Fruit fly (Drosophila melanogaster): ENCODE results near the gene Xport-A.

Gene Xport-A

DNA sequence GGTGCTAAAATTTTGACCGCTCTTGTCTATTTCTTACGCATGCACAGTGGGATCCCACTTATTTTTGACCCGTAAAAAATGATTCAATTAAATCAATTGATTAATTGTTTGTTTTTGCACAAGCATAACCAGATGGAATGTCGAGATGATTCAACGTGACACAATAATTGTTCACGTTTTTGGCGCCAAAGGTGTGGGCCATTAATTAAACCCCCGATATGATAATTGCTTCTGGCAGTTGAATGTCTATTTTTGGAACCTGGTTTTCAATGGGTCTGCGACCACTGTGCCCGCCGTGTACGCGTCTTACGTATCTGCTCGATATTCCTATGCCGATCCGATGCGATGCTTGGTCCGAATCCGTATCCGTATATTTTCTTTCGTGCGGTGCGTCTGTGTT lies 23.2 kb downstream of the Xport-A start (continued):
- TF ChIP-seq Aef1 (GFP tag; IDR thresholded peaks at IDR 0.05) (peak; percentile 73; the same call in 2 of the 3 replicates), ERR (GFP tag; optimal IDR thresholded peaks at IDR 0.05) (peak; percentile 58), ken (GFP tag; IDR thresholded peaks at IDR 0.05) (peak; percentile 71; the same call in 1 of the 3 replicates), Antp (GFP tag; optimal IDR thresholded peaks at IDR 0.05) (peak; percentile 85), Dip3 (GFP tag; optimal IDR thresholded peaks at IDR 0.05) (peak; percentile 67), CG7839 (tag; optimal IDR thresholded peaks at IDR 0.05) (peak; percentile 82), Gsc (GFP tag; IDR thresholded peaks at IDR 0.05) (peak; percentile 59), sens (GFP tag) (peak; percentile 96), CG6813 (GFP tag; optimal IDR thresholded peaks at IDR 0.05) (peak; percentile 68), BEAF-32 (GFP tag; optimal IDR thresholded peaks at IDR 0.05) (no peak), Doc2 (GFP tag; IDR thresholded peaks at IDR 0.05) (no peak), CG10209 (GFP tag; optimal IDR thresholded peaks at IDR 0.05) (peak; percentile 59), Ets97D (GFP tag; optimal IDR thresholded peaks at IDR 0.05) (peak; percentile 16)

DNA sequence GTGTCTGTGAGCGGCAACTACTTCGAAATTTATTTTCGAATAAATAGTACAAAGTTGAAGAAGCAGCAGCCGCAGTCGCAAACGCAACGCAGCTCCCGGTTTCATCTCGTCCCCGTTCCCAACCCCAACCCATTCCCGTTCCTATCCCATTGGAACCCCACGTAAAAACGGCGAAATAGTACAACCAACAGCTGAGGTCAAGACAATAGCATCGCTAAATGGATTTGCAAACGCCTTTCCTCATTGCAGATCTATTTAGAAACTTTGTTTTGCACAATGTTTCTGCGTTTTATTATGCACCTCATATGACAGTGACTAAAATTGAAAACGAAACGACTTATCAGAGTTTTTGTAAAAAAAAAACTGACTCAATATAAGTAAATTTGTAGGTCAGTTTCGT lies 23.8 kb downstream of the Xport-A start:
- TF ChIP-seq Atf6 (GFP tag; IDR thresholded peaks at IDR 0.05) (no peak), ap (GFP tag; IDR thresholded peaks at IDR 0.05) (no peak), CG13894 (tag; optimal IDR thresholded peaks at IDR 0.05) (no peak), Dip2 (GFP tag; IDR thresholded peaks at IDR 0.05) (no peak), CG9437 (GFP tag; optimal IDR thresholded peaks at IDR 0.05) (no peak), corto (GFP tag; optimal IDR thresholded peaks at IDR 0.05) (no peak), CG2199 (GFP tag; IDR thresholded peaks at IDR 0.05) (no peak), CG14710 (tag; optimal IDR thresholded peaks at IDR 0.05) (no peak), HLH4C (GFP tag; IDR thresholded peaks at IDR 0.05; ENCODE audit: partially characterized antibody) (no peak), wor (GFP tag; IDR thresholded peaks at IDR 0.05) (0 out of 2 replicates have a peak, but pooled peaks have one; percentile 10), pfk (GFP tag; optimal IDR thresholded peaks at IDR 0.05) (peak; percentile 71), tin (GFP tag; optimal IDR thresholded peaks at IDR 0.05) (no peak), CG7786 (GFP tag; optimal IDR thresholded peaks at IDR 0.05) (no peak), prd (optimal IDR thresholded peaks at IDR 0.05) (no peak), prd (GFP tag; IDR thresholded peaks at IDR 0.05) (0 out of 3 replicates have a peak, but pooled peaks have one; percentile 6), CG4854 (GFP tag; optimal IDR thresholded peaks at IDR 0.05) (no peak), CG13775 (GFP tag; optimal IDR thresholded peaks at IDR 0.05) (no peak), nerfin-1 (tag; optimal IDR thresholded peaks at IDR 0.05) (no peak), row (GFP tag; IDR thresholded peaks at IDR 0.05) (peak; percentile 29; the same call in 1 of the 3 replicates), D (optimal IDR thresholded peaks at IDR 0.05) (no peak), D (GFP tag; optimal IDR thresholded peaks at IDR 0.05) (no peak), gem (tag; optimal IDR thresholded peaks at IDR 0.05) (peak; percentile 6), ham (GFP tag; IDR thresholded peaks at IDR 0.05) (no peak), pzg (GFP tag; optimal IDR thresholded peaks at IDR 0.05) (no peak), CG12769 (tag; optimal IDR thresholded peaks at IDR 0.05) (peak; percentile 85), Lhr (GFP tag; optimal IDR thresholded peaks at IDR 0.05) (no peak), Xbp1 (GFP tag; optimal IDR thresholded peaks at IDR 0.05) (peak; percentile 5), Doc3 (GFP tag; IDR thresholded peaks at IDR 0.05; ENCODE audit: partially characterized antibody) (no peak), CG3065 (GFP tag; optimal IDR thresholded peaks at IDR 0.05) (no peak), CG17186 (GFP tag; optimal IDR thresholded peaks at IDR 0.05) (no peak), vfl (GFP tag; optimal IDR thresholded peaks at IDR 0.05) (no peak), CG1529 (GFP tag; optimal IDR thresholded peaks at IDR 0.05) (no peak), H15 (GFP tag; IDR thresholded peaks at IDR 0.05) (no peak), CG6791 (GFP tag; IDR thresholded peaks at IDR 0.05; ENCODE audit: partially characterized antibody) (no peak), NfI (GFP tag; optimal IDR thresholded peaks at IDR 0.05) (no peak), Dll (GFP tag; IDR thresholded peaks at IDR 0.05; ENCODE audit: partially characterized antibody) (no peak), dimm (GFP tag; IDR thresholded peaks at IDR 0.05) (no peak), pho (GFP tag; optimal IDR thresholded peaks at IDR 0.05) (no peak), sens (GFP tag) (peak; percentile 74)

Measured in whole organism, embryonic.